Fruit fly (Drosophila melanogaster) whole organism, embryonic: ENCODE results near the gene Ctr1B.

Experiments used
- BEAF-32 ChIP-seq: fragments of 200-800 bp; sonication (Bioruptor generic); optimal IDR thresholded peaks from 3 replicates; lab custom pipeline; 2017; ENCODE audit warnings: missing biosample characterization, missing genetic modification characterization, mild to moderate bottlenecking, moderate library complexity, missing genetic modification reagents
- CG10274 ChIP-seq: fragments of 200-800 bp; sonication (Bioruptor generic); optimal IDR thresholded peaks from 3 replicates; lab custom pipeline; 2017; ENCODE audit warnings: missing biosample characterization, mild to moderate bottlenecking, missing genetic modification characterization
- CG10959 ChIP-seq: fragments of 200-800 bp; sonication (Bioruptor generic); IDR thresholded peaks from 2 replicates; pipeline ENCODE4 v1.3.6; 2022; ENCODE audit warnings: missing biosample characterization, missing genetic modification characterization
- CG12299 ChIP-seq: fragments of 200-800 bp; sonication (Bioruptor generic); optimal IDR thresholded peaks from 2 replicates; lab custom pipeline; 2018; ENCODE audit warnings: missing biosample characterization, mild to moderate bottlenecking, missing genetic modification characterization
- CG14050 ChIP-seq: fragments of 200-800 bp; sonication (Bioruptor generic); IDR thresholded peaks from 3 replicates; pipeline ENCODE4 v1.3.6; 2022; ENCODE audit warnings: missing biosample characterization, missing genetic modification characterization
- CG9797 ChIP-seq: fragments of 200-800 bp; sonication (Bioruptor generic); optimal IDR thresholded peaks from 3 replicates; lab custom pipeline; 2018; ENCODE audit warnings: missing biosample characterization, mild to moderate bottlenecking, missing genetic modification characterization
- Drgx ChIP-seq: fragments of 200-800 bp; sonication (Bioruptor generic); IDR thresholded peaks from 2 replicates; pipeline ENCODE4 v1.3.6; 2022; ENCODE audit warnings: missing biosample characterization, missing genetic modification characterization
- Hsf ChIP-seq: fragments of 200-800 bp; sonication (Bioruptor generic); optimal IDR thresholded peaks from 3 replicates; lab custom pipeline; 2016; ENCODE audit warnings: missing biosample characterization, missing genetic modification characterization
- Lhr ChIP-seq: fragments of 200-800 bp; sonication (Bioruptor generic); optimal IDR thresholded peaks from 3 replicates; lab custom pipeline; 2017; ENCODE audit warnings: mild to moderate bottlenecking, missing biosample characterization, missing genetic modification reagents, missing genetic modification characterization
- MBD-R2 ChIP-seq: fragments of 200-800 bp; sonication (Bioruptor generic); IDR thresholded peaks from 2 replicates; pipeline ENCODE4 v1.3.6; 2022; ENCODE audit warnings: missing biosample characterization, missing genetic modification characterization
- MESR4 ChIP-seq: fragments of 200-800 bp; sonication (Bioruptor generic); optimal IDR thresholded peaks from 2 replicates; lab custom pipeline; 2018; ENCODE audit warnings: missing biosample characterization, mild to moderate bottlenecking, missing genetic modification characterization, moderate library complexity
- Nf-YB ChIP-seq: fragments of 200-800 bp; sonication (Bioruptor generic); optimal IDR thresholded peaks from 3 replicates; lab custom pipeline; 2019; ENCODE audit warnings: missing biosample characterization, mild to moderate bottlenecking, missing genetic modification characterization, moderate library complexity
- Nf-YC ChIP-seq: fragments of 200-800 bp; optimal IDR thresholded peaks from 3 replicates; lab custom pipeline; 2019; ENCODE audit warnings: missing biosample characterization, mild to moderate bottlenecking, missing genetic modification characterization, moderate library complexity
- PHDP ChIP-seq: fragments of 200-800 bp; sonication (Bioruptor generic); optimal IDR thresholded peaks from 3 replicates; lab custom pipeline; 2018; ENCODE audit warnings: missing biosample characterization, mild to moderate bottlenecking, missing genetic modification characterization, moderate library complexity
- Rx ChIP-seq: fragments of 200-800 bp; sonication (Bioruptor generic); IDR thresholded peaks from 2 replicates; pipeline ENCODE4 v1.3.6; 2022; ENCODE audit warnings: missing biosample characterization, missing genetic modification characterization
- ewg ChIP-seq: fragments of 200-800 bp; sonication (Bioruptor generic); optimal IDR thresholded peaks from 3 replicates; lab custom pipeline; 2017; ENCODE audit warnings: mild to moderate bottlenecking, missing biosample characterization, missing genetic modification reagents, missing genetic modification characterization
- her ChIP-seq: fragments of 200-800 bp; sonication (Bioruptor generic); optimal IDR thresholded peaks from 2 replicates; lab custom pipeline; 2016; ENCODE audit warnings: missing biosample characterization, missing genetic modification characterization

The Ctr1B gene

DNA sequence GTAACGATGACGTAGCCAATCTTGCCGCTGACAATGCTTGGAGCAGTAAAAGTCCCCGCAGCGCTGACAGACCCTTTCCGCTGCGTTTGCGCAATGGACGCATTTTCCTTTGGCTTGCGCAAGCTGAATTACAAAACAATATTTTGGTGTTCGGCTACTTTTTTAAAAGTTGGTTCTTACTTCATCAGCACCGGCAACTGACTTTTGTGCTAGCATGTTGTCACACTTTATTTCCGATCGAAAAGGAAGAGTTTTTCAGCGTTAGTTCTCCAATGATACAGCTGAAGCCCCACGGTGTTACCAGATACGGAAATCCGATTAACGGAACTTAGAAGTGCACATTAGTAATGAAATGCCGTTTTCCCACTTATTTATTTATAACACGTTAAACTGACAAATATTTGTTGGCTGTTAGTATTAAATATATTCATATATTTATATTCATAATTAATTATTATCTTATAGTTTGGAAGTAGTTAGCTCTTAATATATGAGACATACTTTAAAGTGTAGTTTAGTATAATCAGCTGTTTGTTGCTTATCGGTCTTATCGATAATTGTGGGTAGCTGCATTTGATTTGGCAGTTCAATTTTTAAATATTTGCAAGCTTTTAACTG is 45.0 kb downstream of the Ctr1B start, which contains the start of the genes Veneno and CG7963 (continued):
- no peak for TF ChIP-seq Hsf (GFP tag; lab: Kevin White, UChicago)
- peak; percentile 38 for TF ChIP-seq BEAF-32 (GFP tag; lab: Kevin White, UChicago)
- TF ChIP-seq Lhr, result peak; percentile 65
- TF ChIP-seq her (GFP tag; lab: Kevin White, UChicago), result no peak
- TF ChIP-seq MBD-R2, result peak; percentile 60
- peak; percentile 21 for TF ChIP-seq CG12299 (tag; lab: Kevin White, UChicago)
- TF ChIP-seq Drgx (GFP tag; lab: Robert Waterston, UW), result no peak
- TF ChIP-seq ewg, result peak; percentile 86

- TF ChIP-seq CG9797 (GFP tag; lab: Kevin White, UChicago) (no peak), Nf-YC (tag; lab: Kevin White, UChicago) (peak; percentile 72), Nf-YB (GFP tag; lab: Kevin White, UChicago) (peak; percentile 74), PHDP (no peak), MESR4 (GFP tag; lab: Kevin White, UChicago) (no peak), CG10959 (GFP tag; lab: Robert Waterston, UW) (no peak), CG14050 (GFP tag; lab: Robert Waterston, UW) (no peak), CG10274 (GFP tag; lab: Kevin White, UChicago) (no peak), Rx (GFP tag; lab: Robert Waterston, UW) (no peak)
Observed at dm6 chr3R:8368553-8368952, 51.1 kb downstream of the Ctr1B start.
